Worm (Caenorhabditis elegans): ENCODE measurements around the gene mob-4.

- TF ChIP-seq hmbx-1 (tag; optimal IDR thresholded peaks at IDR 0.05) (no peak), ets-7 (tag; optimal IDR thresholded peaks at IDR 0.05) (no peak), F13C5.2 (tag; optimal IDR thresholded peaks at IDR 0.05) (no peak), aly-1 (tag; optimal IDR thresholded peaks at IDR 0.05) (no peak), sea-1 (GFP tag; conservative IDR thresholded peaks at IDR 0.05) (no peak), ama-1 (optimal IDR thresholded peaks at IDR 0.05) (no peak), B0310.2 (tag; optimal IDR thresholded peaks at IDR 0.05) (no peak)
Measured at ce11 chrIII:8191695-8192094, 33.2 kb upstream of the mob-4 start, which contains the start of gene C50C3.1.
